Worm (Caenorhabditis elegans) whole organism, L1 larva: ENCODE results near the gene vkmt-1.

Experiments used
- C04F5.9 ChIP-seq: sonication (generic microtip); optimal IDR thresholded peaks from 2 replicates; lab custom pipeline; 2016; ENCODE audit warnings: missing genetic modification characterization, missing compliant biosample characterization
- C34B4.2 ChIP-seq: sonication (generic microtip); optimal IDR thresholded peaks from 2 replicates; lab custom pipeline; 2017; ENCODE audit warnings: mild to moderate bottlenecking, missing genetic modification characterization, missing compliant biosample characterization
- aha-1 ChIP-seq: fragments of 150-350 bp; optimal IDR thresholded peaks from 2 replicates; lab custom pipeline; 2014; ENCODE audit warnings: missing biosample characterization, missing genetic modification characterization
- alr-1 ChIP-seq: fragments of 200-800 bp; sonication (Bioruptor generic); optimal IDR thresholded peaks from 2 replicates; lab custom pipeline; 2018; ENCODE audit warnings: borderline replicate concordance, mild to moderate bottlenecking, missing genetic modification characterization, missing compliant biosample characterization
- aly-2 ChIP-seq: fragments of 150-350 bp; optimal IDR thresholded peaks from 2 replicates; lab custom pipeline; 2014; ENCODE audit warnings: missing biosample characterization, missing genetic modification characterization
- ceh-82 ChIP-seq, 3 experiments: fragments of 150-350 bp in 1 of 3; sonication (generic microtip) in 2 of 3; optimal IDR thresholded peaks; 2 replicates each; lab custom pipeline; 2014 to 2017; ENCODE audit warnings: missing biosample characterization in 3 of 3, missing genetic modification characterization in 3 of 3
- ceh-90 ChIP-seq: sonication (generic microtip); optimal IDR thresholded peaks from 2 replicates; lab custom pipeline; 2016; ENCODE audit warnings: missing genetic modification characterization, missing compliant biosample characterization
- ces-1 ChIP-seq: fragments of 150-350 bp; optimal IDR thresholded peaks from 2 replicates; lab custom pipeline; 2014; ENCODE audit warnings: missing biosample characterization, missing genetic modification reagents, missing genetic modification characterization
- elt-2 ChIP-seq: sonication (generic microtip); optimal IDR thresholded peaks from 2 replicates; lab custom pipeline; 2016; ENCODE audit warnings: missing genetic modification characterization, mild to moderate bottlenecking, inconsistent platforms, missing compliant biosample characterization, missing genetic modification reagents
- fkh-10 ChIP-seq: sonication (generic microtip); optimal IDR thresholded peaks from 2 replicates; lab custom pipeline; 2017; ENCODE audit warnings: missing biosample characterization, missing genetic modification reagents, missing genetic modification characterization
- fkh-8 ChIP-seq: sonication (generic microtip); optimal IDR thresholded peaks from 2 replicates; lab custom pipeline; 2016; ENCODE audit warnings: mild to moderate bottlenecking, missing genetic modification characterization, missing compliant biosample characterization
- hlh-17 ChIP-seq: fragments of 200-800 bp; sonication (Bioruptor generic); optimal IDR thresholded peaks from 2 replicates; lab custom pipeline; 2018; ENCODE audit warnings: missing genetic modification characterization, mild to moderate bottlenecking, missing compliant biosample characterization, moderate library complexity, borderline replicate concordance
- hlh-4 ChIP-seq: sonication (generic microtip); optimal IDR thresholded peaks from 2 replicates; lab custom pipeline; 2016; ENCODE audit warnings: mild to moderate bottlenecking, missing genetic modification characterization, missing compliant biosample characterization
- irx-1 ChIP-seq: sonication (generic microtip); optimal IDR thresholded peaks from 2 replicates; lab custom pipeline; 2016; ENCODE audit warnings: missing genetic modification characterization, missing compliant biosample characterization
- isw-1 ChIP-seq: fragments of 200-800 bp; sonication (Bioruptor generic); IDR thresholded peaks from 2 replicates; pipeline ENCODE4 v1.3.6; 2022; ENCODE audit warnings: missing genetic modification characterization, missing compliant biosample characterization
- lin-13 ChIP-seq: fragments of 150-350 bp; optimal IDR thresholded peaks from 2 replicates; lab custom pipeline; 2014; ENCODE audit warnings: missing biosample characterization, missing genetic modification reagents, missing genetic modification characterization
- lin-15B ChIP-seq: fragments of 150-350 bp; sonication (generic microtip); optimal IDR thresholded peaks from 3 replicates; lab custom pipeline; 2014; ENCODE audit warnings: missing biosample characterization, missing genetic modification characterization
- mab-9 ChIP-seq: fragments of 200-800 bp; sonication (Bioruptor generic); IDR thresholded peaks from 2 replicates; pipeline ENCODE4 v1.3.6; 2022; ENCODE audit warnings: missing genetic modification reagents, missing genetic modification characterization, missing compliant biosample characterization
- mef-2 ChIP-seq: fragments of 150-350 bp; optimal IDR thresholded peaks from 2 replicates; lab custom pipeline; 2014; ENCODE audit warnings: missing biosample characterization, missing genetic modification characterization
- nhr-11 ChIP-seq: fragments of 150-350 bp; optimal IDR thresholded peaks from 2 replicates; lab custom pipeline; 2014; ENCODE audit warnings: missing biosample characterization, missing genetic modification characterization
- nhr-28 ChIP-seq: fragments of 150-350 bp; optimal IDR thresholded peaks from 2 replicates; lab custom pipeline; 2014; ENCODE audit warnings: missing biosample characterization, missing genetic modification characterization
- nhr-71 ChIP-seq: sonication (generic microtip); optimal IDR thresholded peaks from 2 replicates; lab custom pipeline; 2016; ENCODE audit warnings: mild to moderate bottlenecking, missing genetic modification characterization, moderate library complexity, missing compliant biosample characterization
- pag-3 ChIP-seq: sonication (generic microtip); optimal IDR thresholded peaks from 2 replicates; lab custom pipeline; 2017; ENCODE audit warnings: missing genetic modification characterization, mild to moderate bottlenecking, missing compliant biosample characterization, antibody characterized with exemption, borderline replicate concordance; ENCODE audit not compliant: insufficient read depth
- pax-3 ChIP-seq: fragments of 200-800 bp; sonication (Bioruptor generic); optimal IDR thresholded peaks from 2 replicates; lab custom pipeline; 2018; ENCODE audit warnings: mild to moderate bottlenecking, missing genetic modification characterization, moderate library complexity, missing compliant biosample characterization
- snu-23 ChIP-seq: sonication (generic microtip); optimal IDR thresholded peaks from 2 replicates; lab custom pipeline; 2016; ENCODE audit warnings: missing genetic modification characterization, missing compliant biosample characterization
- swsn-7 ChIP-seq: sonication (generic microtip); optimal IDR thresholded peaks from 2 replicates; lab custom pipeline; 2016; ENCODE audit warnings: missing genetic modification characterization, missing compliant biosample characterization
- unc-30 ChIP-seq: sonication (generic microtip); optimal IDR thresholded peaks from 2 replicates; lab custom pipeline; 2017; ENCODE audit warnings: missing biosample characterization, missing genetic modification characterization
- unc-62 ChIP-seq: fragments of 150-350 bp; optimal IDR thresholded peaks from 2 replicates; lab custom pipeline; 2014; ENCODE audit warnings: missing biosample characterization, missing genetic modification reagents, missing genetic modification characterization
- unc-86 ChIP-seq: sonication (generic microtip); optimal IDR thresholded peaks from 2 replicates; lab custom pipeline; 2016; ENCODE audit warnings: missing genetic modification characterization, missing compliant biosample characterization
- vab-15 ChIP-seq: sonication (generic microtip); optimal IDR thresholded peaks from 2 replicates; lab custom pipeline; 2017; ENCODE audit warnings: missing genotype, mild to moderate bottlenecking, missing genetic modification characterization, missing compliant biosample characterization
- zag-1 ChIP-seq: fragments of 150-350 bp; optimal IDR thresholded peaks from 2 replicates; lab custom pipeline; 2014; ENCODE audit warnings: missing biosample characterization, missing genetic modification characterization
- ztf-11 ChIP-seq, 2 experiments: sonication (generic microtip); optimal IDR thresholded peaks; 2 replicates each; lab custom pipeline; 2016 to 2017; ENCODE audit warnings: missing genetic modification characterization in 2 of 2, missing biosample characterization in 1 of 2, missing compliant biosample characterization in 1 of 2
- ztf-4 ChIP-seq: fragments of 150-350 bp; optimal IDR thresholded peaks from 2 replicates; lab custom pipeline; 2014; ENCODE audit warnings: missing biosample characterization, missing genetic modification characterization

vkmt-1 gene

ce11 chrIV:12289149-12289548 is 10.6 kb downstream of the vkmt-1 start, which contains the start of gene C42C1.9:
C42C1.9 (plus strand) TSS chrIV:12289449.
- TF ChIP-seq mef-2 (no peak), lin-13 (GFP tag; lab: Kevin White, UChicago) (no peak), fkh-8 (tag; lab: Kevin White, UChicago) (no peak), vab-15 (no peak), isw-1 (GFP tag; lab: Robert Waterston, UW) (no peak), unc-86 (tag; lab: Kevin White, UChicago) (no peak), pax-3 (tag; lab: Kevin White, UChicago) (no peak), aha-1 (tag; lab: Kevin White, UChicago) (no peak), aly-2 (tag; lab: Kevin White, UChicago) (no peak), ces-1 (GFP tag; lab: Kevin White, UChicago) (no peak), unc-62 (GFP tag; lab: Kevin White, UChicago) (no peak)

DNA sequence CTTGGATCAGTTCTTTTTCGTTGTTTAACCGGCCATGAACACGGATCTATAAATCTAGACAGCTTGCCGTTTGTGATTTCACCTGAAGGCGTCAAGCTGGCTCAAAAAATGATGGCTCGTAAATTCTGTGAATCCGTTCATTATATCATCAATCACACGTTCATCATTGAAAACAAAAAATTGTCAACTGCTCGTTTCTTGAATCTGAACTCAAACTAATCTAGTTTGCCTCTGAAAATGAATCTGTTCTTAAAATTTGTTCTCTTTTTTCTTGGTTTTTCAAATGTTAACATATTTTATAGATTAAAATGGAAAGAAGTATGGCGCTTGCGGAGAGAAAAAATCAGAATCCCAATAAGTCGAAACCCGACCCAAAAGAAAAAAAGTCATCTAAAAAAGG is 12.2 kb downstream of the vkmt-1 start, which contains the start of gene C42C1.8:
TSS of gene C42C1.8 (plus strand) at position 301 of the 400 bp plus-strand sequence.
- TF ChIP-seq ceh-82 (tag; optimal IDR thresholded peaks at IDR 0.05; lab: Kevin White, UChicago) (no peak), isw-1 (GFP tag; lab: Robert Waterston, UW) (no peak), zag-1 (tag; lab: Kevin White, UChicago) (no peak), aha-1 (tag; lab: Kevin White, UChicago) (no peak), hlh-17 (GFP tag; lab: Kevin White, UChicago) (no peak), mab-9 (GFP tag; lab: Robert Waterston, UW) (no peak), C34B4.2 (tag; lab: Kevin White, UChicago) (no peak), ceh-90 (tag; lab: Kevin White, UChicago) (no peak), nhr-11 (tag; lab: Kevin White, UChicago) (no peak)

- TF ChIP-seq aha-1 (tag; lab: Kevin White, UChicago), result no peak
- TF ChIP-seq lin-15B (tag; lab: Kevin White, UChicago), result no peak
- no peak for TF ChIP-seq alr-1
- TF ChIP-seq C04F5.9 (tag; lab: Kevin White, UChicago), result no peak
- TF ChIP-seq irx-1 (tag; lab: Kevin White, UChicago), result no peak
- no peak for TF ChIP-seq fkh-8 (tag; lab: Kevin White, UChicago)
- TF ChIP-seq nhr-28 (tag; lab: Kevin White, UChicago), result no peak
- no peak for TF ChIP-seq hlh-4
- TF ChIP-seq ztf-11 (tag; optimal IDR thresholded peaks at IDR 0.05; lab: Kevin White, UChicago), result no peak
- TF ChIP-seq nhr-71 (tag; lab: Kevin White, UChicago), result no peak
Measured at ce11 chrIV:12301161-12301560, 22.6 kb downstream of the vkmt-1 start, which contains the start of gene oac-59. oac-59 (minus strand) TSS chrIV:12301261.

ce11 chrIV:12302885-12303284 is 24.4 kb downstream of the vkmt-1 start:
- TF ChIP-seq elt-2 (peak; percentile 43), fkh-10 (GFP tag; lab: Kevin White, UChicago) (no peak)

DNA sequence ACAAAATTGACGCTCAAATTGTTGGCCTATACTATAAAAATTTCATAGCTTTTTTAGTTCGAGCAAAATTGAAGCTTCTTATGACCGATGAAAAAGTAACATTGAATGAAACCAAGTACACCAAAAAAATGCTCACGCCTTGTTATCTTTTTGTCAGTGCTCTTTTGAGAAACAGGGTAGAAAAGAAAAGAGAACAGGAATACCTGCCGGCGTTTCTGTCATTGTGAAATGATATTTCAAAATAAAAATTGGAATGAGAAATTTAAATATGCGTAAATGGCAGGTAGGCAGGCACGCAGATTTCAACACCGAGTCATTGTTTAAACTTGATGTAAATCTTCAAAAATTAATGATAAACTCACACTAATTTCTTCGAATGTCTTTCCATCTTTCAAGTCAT is 26.2 kb downstream of the vkmt-1 start:
- TF ChIP-seq ztf-4 (tag; lab: Kevin White, UChicago), result no peak
- TF ChIP-seq snu-23 (GFP tag; lab: Kevin White, UChicago), result no peak
- no peak for TF ChIP-seq pag-3 (tag; lab: Kevin White, UChicago)

DNA sequence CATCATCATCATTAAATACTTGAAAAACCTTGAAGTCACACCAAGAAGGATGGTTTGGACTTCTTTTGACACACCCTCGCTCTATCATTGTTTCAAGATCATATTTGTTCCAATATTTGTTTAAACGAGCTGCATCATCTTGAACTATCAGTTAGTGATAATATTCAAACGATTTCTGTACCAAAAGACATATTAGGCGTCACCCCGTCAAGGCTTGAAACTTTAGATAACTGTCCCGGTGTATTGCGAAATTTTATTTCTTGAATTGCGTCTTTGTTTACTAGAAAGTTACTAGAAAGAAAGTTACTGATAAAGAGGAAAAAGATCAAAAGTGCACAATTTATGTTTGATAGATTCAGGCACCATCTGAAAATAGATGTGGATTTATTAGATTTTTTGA is 27.4 kb downstream of the vkmt-1 start:
- no peak for TF ChIP-seq swsn-7 (tag; lab: Kevin White, UChicago)
- TF ChIP-seq elt-2, result peak; percentile 69
- no peak for TF ChIP-seq unc-30
- TF ChIP-seq, all 84 proteins: peak for 1
